Fruit fly (Drosophila melanogaster) whole organism, embryonic: ENCODE results near the gene par-6.

Experiments used
- Atf6 ChIP-seq: fragments of 200-800 bp; sonication (Bioruptor generic); IDR thresholded peaks from 2 replicates; pipeline ENCODE4 v1.3.6; 2022; ENCODE audit warnings: missing biosample characterization, missing genetic modification characterization
- Bteb2 ChIP-seq: fragments of 200-800 bp; sonication (Bioruptor generic); optimal IDR thresholded peaks from 2 replicates; lab custom pipeline; 2016; ENCODE audit warnings: missing biosample characterization, missing genetic modification characterization
- CG10431 ChIP-seq: fragments of 200-800 bp; sonication (Bioruptor generic); optimal IDR thresholded peaks from 3 replicates; lab custom pipeline; 2018; ENCODE audit warnings: missing biosample characterization, mild to moderate bottlenecking, missing genetic modification characterization
- CG10654 ChIP-seq: fragments of 200-800 bp; sonication (Bioruptor generic); optimal IDR thresholded peaks from 2 replicates; lab custom pipeline; 2016; ENCODE audit warnings: missing biosample characterization, missing genetic modification characterization
- CG11504 ChIP-seq: fragments of 200-800 bp; sonication (Bioruptor generic); optimal IDR thresholded peaks from 3 replicates; lab custom pipeline; 2019; ENCODE audit warnings: missing biosample characterization, mild to moderate bottlenecking, missing genetic modification characterization, moderate library complexity
- CG12071 ChIP-seq: fragments of 200-800 bp; sonication (Bioruptor generic); optimal IDR thresholded peaks from 3 replicates; lab custom pipeline; 2018; ENCODE audit warnings: missing biosample characterization, mild to moderate bottlenecking, missing genetic modification characterization
- CG12391 ChIP-seq: fragments of 200-800 bp; sonication (Bioruptor generic); optimal IDR thresholded peaks from 3 replicates; lab custom pipeline; 2018; ENCODE audit warnings: missing biosample characterization, mild to moderate bottlenecking, missing genetic modification characterization, moderate library complexity
- CG13123 ChIP-seq: fragments of 200-800 bp; sonication (Bioruptor generic); optimal IDR thresholded peaks from 2 replicates; lab custom pipeline; 2016; ENCODE audit warnings: missing biosample characterization, missing genetic modification characterization
- CG15269 ChIP-seq: fragments of 200-800 bp; sonication (Bioruptor generic); optimal IDR thresholded peaks from 2 replicates; lab custom pipeline; 2018; ENCODE audit warnings: missing biosample characterization, mild to moderate bottlenecking, missing genetic modification characterization, moderate library complexity
- CG1602 ChIP-seq: fragments of 200-800 bp; sonication (Bioruptor generic); optimal IDR thresholded peaks from 3 replicates; lab custom pipeline; 2016; ENCODE audit warnings: missing biosample characterization, missing genetic modification characterization
- CG16863 ChIP-seq: fragments of 200-800 bp; sonication (Bioruptor generic); optimal IDR thresholded peaks from 3 replicates; lab custom pipeline; 2016; ENCODE audit warnings: missing biosample characterization, missing genetic modification characterization
- CG17361 ChIP-seq: fragments of 200-800 bp; sonication (Bioruptor generic); IDR thresholded peaks from 3 replicates; pipeline ENCODE4 v1.3.6; 2022; ENCODE audit warnings: missing biosample characterization, missing genetic modification characterization
- CG1792 ChIP-seq: fragments of 200-800 bp; sonication (Bioruptor generic); optimal IDR thresholded peaks from 2 replicates; lab custom pipeline; 2016; ENCODE audit warnings: missing biosample characterization, missing genetic modification characterization
- CG18011 ChIP-seq: fragments of 200-800 bp; sonication (Bioruptor generic); optimal IDR thresholded peaks from 2 replicates; lab custom pipeline; 2017; ENCODE audit warnings: missing biosample characterization, missing genetic modification characterization, mild to moderate bottlenecking, moderate library complexity, missing genotype
- CG2712 ChIP-seq: fragments of 200-800 bp; optimal IDR thresholded peaks from 3 replicates; lab custom pipeline; 2019; ENCODE audit warnings: missing biosample characterization, mild to moderate bottlenecking, missing genetic modification characterization, moderate library complexity
- CG30020 ChIP-seq: fragments of 200-800 bp; optimal IDR thresholded peaks from 2 replicates; lab custom pipeline; 2019; ENCODE audit warnings: missing biosample characterization, mild to moderate bottlenecking, missing genetic modification characterization, moderate library complexity
- CG34376 ChIP-seq: fragments of 200-800 bp; sonication (Bioruptor generic); optimal IDR thresholded peaks from 2 replicates; lab custom pipeline; 2018; ENCODE audit warnings: missing biosample characterization, mild to moderate bottlenecking, missing genetic modification characterization
- CG3838 ChIP-seq: fragments of 200-800 bp; sonication (Bioruptor generic); optimal IDR thresholded peaks from 3 replicates; lab custom pipeline; 2016; ENCODE audit warnings: missing biosample characterization, missing genetic modification characterization
- CG4707 ChIP-seq: fragments of 200-800 bp; sonication (Bioruptor generic); optimal IDR thresholded peaks from 2 replicates; lab custom pipeline; 2018; ENCODE audit warnings: missing biosample characterization, mild to moderate bottlenecking, missing genetic modification characterization, moderate library complexity
- CG4854 ChIP-seq: fragments of 200-800 bp; sonication (Bioruptor generic); optimal IDR thresholded peaks from 2 replicates; lab custom pipeline; 2016; ENCODE audit warnings: missing biosample characterization, missing genetic modification characterization, inconsistent platforms
- CG5180 ChIP-seq: fragments of 200-800 bp; sonication (Bioruptor generic); optimal IDR thresholded peaks from 3 replicates; lab custom pipeline; 2017; ENCODE audit warnings: missing biosample characterization, missing genetic modification characterization, mild to moderate bottlenecking, moderate library complexity, missing genetic modification reagents
- CG8388 ChIP-seq: fragments of 200-800 bp; sonication (Bioruptor generic); optimal IDR thresholded peaks from 2 replicates; lab custom pipeline; 2019; ENCODE audit warnings: missing biosample characterization, mild to moderate bottlenecking, missing genetic modification characterization, moderate library complexity
- Chrac-16 ChIP-seq: fragments of 200-800 bp; sonication (Bioruptor generic); optimal IDR thresholded peaks from 3 replicates; lab custom pipeline; 2016; ENCODE audit warnings: missing biosample characterization, missing genetic modification characterization
- HLH3B ChIP-seq: fragments of 200-800 bp; sonication (Bioruptor generic); IDR thresholded peaks from 2 replicates; pipeline ENCODE4 v1.3.6; 2022; ENCODE audit warnings: missing biosample characterization, missing genetic modification characterization
- Hr51 ChIP-seq, 2 experiments: fragments of 200-800 bp; sonication (Bioruptor generic); optimal IDR thresholded peaks; 2 replicates in 1 of 2; 3 replicates in 1 of 2; lab custom pipeline; 2016 to 2018; ENCODE audit warnings: missing biosample characterization in 2 of 2, missing genetic modification characterization in 2 of 2, mild to moderate bottlenecking in 1 of 2, moderate library complexity in 1 of 2
- Hr78 ChIP-seq, 2 experiments: fragments of 200-800 bp in 1 of 2; fragments of >200 bp in 1 of 2; sonication (Bioruptor generic) in 1 of 2; optimal IDR thresholded peaks; 2 replicates each; lab custom pipeline; 2017 to 2019; ENCODE audit warnings: missing biosample characterization in 2 of 2, missing genetic modification characterization in 2 of 2, mild to moderate bottlenecking in 1 of 2, moderate library complexity in 1 of 2
- Lpt ChIP-seq: fragments of >200 bp; optimal IDR thresholded peaks from 2 replicates; lab custom pipeline; 2018; ENCODE audit warnings: missing biosample characterization, missing genetic modification characterization
- Mad ChIP-seq: fragments of 200-800 bp; sonication (Bioruptor generic); optimal IDR thresholded peaks from 2 replicates; lab custom pipeline; 2016; ENCODE audit warnings: missing biosample characterization, missing genetic modification characterization
- Neu2 ChIP-seq: fragments of 200-800 bp; sonication (Bioruptor generic); optimal IDR thresholded peaks from 3 replicates; lab custom pipeline; 2016; ENCODE audit warnings: missing biosample characterization, missing genetic modification characterization, borderline replicate concordance
- Nf-YB ChIP-seq: fragments of 200-800 bp; sonication (Bioruptor generic); optimal IDR thresholded peaks from 3 replicates; lab custom pipeline; 2019; ENCODE audit warnings: missing biosample characterization, mild to moderate bottlenecking, missing genetic modification characterization, moderate library complexity
- Opbp ChIP-seq: fragments of 200-800 bp; sonication (Bioruptor generic); IDR thresholded peaks from 3 replicates; pipeline ENCODE4 v1.3.6; 2022; ENCODE audit warnings: missing biosample characterization, missing genetic modification characterization; ENCODE audit not compliant: partially characterized antibody
- Poxn ChIP-seq: fragments of 200-800 bp; sonication (Bioruptor generic); IDR thresholded peaks from 2 replicates; pipeline ENCODE4 v1.3.6; 2022; ENCODE audit warnings: missing biosample characterization, missing genetic modification characterization
- Rx ChIP-seq: fragments of 200-800 bp; sonication (Bioruptor generic); IDR thresholded peaks from 2 replicates; pipeline ENCODE4 v1.3.6; 2022; ENCODE audit warnings: missing biosample characterization, missing genetic modification characterization
- Xrp1 ChIP-seq: fragments of 200-800 bp; sonication (Bioruptor generic); IDR thresholded peaks from 2 replicates; pipeline ENCODE4 v1.3.6; 2022; ENCODE audit warnings: missing biosample characterization, missing genetic modification characterization
- danr ChIP-seq: fragments of 200-800 bp; sonication (Bioruptor generic); IDR thresholded peaks from 2 replicates; pipeline ENCODE4 v1.3.6; 2022; ENCODE audit warnings: missing biosample characterization, missing genetic modification characterization
- dimm ChIP-seq: fragments of 200-800 bp; sonication (Bioruptor generic); IDR thresholded peaks from 2 replicates; pipeline ENCODE4 v1.3.6; 2022; ENCODE audit warnings: missing biosample characterization, missing genetic modification characterization
- dpn ChIP-seq, 2 experiments: fragments of 200-800 bp; sonication (Bioruptor generic); optimal IDR thresholded peaks; 3 replicates each; lab custom pipeline; 2016; ENCODE audit warnings: missing biosample characterization in 2 of 2, missing genetic modification characterization in 2 of 2
- fd3F ChIP-seq: fragments of 200-800 bp; sonication (Bioruptor generic); optimal IDR thresholded peaks from 2 replicates; lab custom pipeline; 2018; ENCODE audit warnings: missing biosample characterization, mild to moderate bottlenecking, missing genetic modification characterization, moderate library complexity
- gcm2 ChIP-seq: fragments of 200-800 bp; sonication (Bioruptor generic); optimal IDR thresholded peaks from 2 replicates; lab custom pipeline; 2016; ENCODE audit warnings: missing biosample characterization, missing genetic modification characterization
- jigr1 ChIP-seq: fragments of 200-800 bp; sonication (Bioruptor generic); IDR thresholded peaks from 3 replicates; pipeline ENCODE4 v1.3.6; 2022; ENCODE audit warnings: missing biosample characterization, missing genetic modification characterization
- nerfin-1 ChIP-seq: fragments of 200-800 bp; sonication (Bioruptor generic); optimal IDR thresholded peaks from 3 replicates; lab custom pipeline; 2019; ENCODE audit warnings: missing biosample characterization, mild to moderate bottlenecking, missing genetic modification characterization, moderate library complexity
- oc ChIP-seq: fragments of 200-800 bp; sonication (Bioruptor generic); optimal IDR thresholded peaks from 2 replicates; lab custom pipeline; 2018; ENCODE audit warnings: missing biosample characterization, mild to moderate bottlenecking, missing genetic modification characterization, moderate library complexity
- pho ChIP-seq: fragments of 200-800 bp; sonication (Bioruptor generic); optimal IDR thresholded peaks from 2 replicates; lab custom pipeline; 2016; ENCODE audit warnings: missing biosample characterization, missing genetic modification characterization
- pros ChIP-seq: fragments of 200-800 bp; sonication (Bioruptor generic); optimal IDR thresholded peaks from 3 replicates; lab custom pipeline; 2019; ENCODE audit warnings: missing biosample characterization, mild to moderate bottlenecking, missing genetic modification characterization, moderate library complexity
- rib ChIP-seq: fragments of 200-800 bp; sonication (Bioruptor generic); IDR thresholded peaks from 2 replicates; pipeline ENCODE4 v1.3.6; 2022; ENCODE audit warnings: missing biosample characterization, missing genetic modification characterization
- salm ChIP-seq: fragments of 200-800 bp; sonication (Bioruptor generic); optimal IDR thresholded peaks from 2 replicates; lab custom pipeline; 2018; ENCODE audit warnings: missing biosample characterization, mild to moderate bottlenecking, missing genetic modification characterization
- stwl ChIP-seq: fragments of 200-800 bp; sonication (Bioruptor generic); optimal IDR thresholded peaks from 3 replicates; lab custom pipeline; 2018; ENCODE audit warnings: missing biosample characterization, mild to moderate bottlenecking, missing genetic modification characterization, moderate library complexity
- tap ChIP-seq: fragments of 200-800 bp; optimal IDR thresholded peaks from 3 replicates; lab custom pipeline; 2019; ENCODE audit warnings: missing biosample characterization, mild to moderate bottlenecking, missing genetic modification characterization, moderate library complexity
- trem ChIP-seq: fragments of 200-800 bp; optimal IDR thresholded peaks from 3 replicates; lab custom pipeline; 2019; ENCODE audit warnings: missing biosample characterization, mild to moderate bottlenecking, missing genetic modification characterization, moderate library complexity
- yki ChIP-seq: fragments of >200 bp; optimal IDR thresholded peaks from 3 replicates; lab custom pipeline; 2018

Gene par-6

dm6 chrX:17737812-17738473 lies 34.8 kb downstream of the par-6 start (continued):
- peak; percentile 19 for TF ChIP-seq Chrac-16 (GFP tag; lab: Kevin White, UChicago)
- peak; percentile 31 for TF ChIP-seq tap (tag; lab: Kevin White, UChicago)
- no peak for TF ChIP-seq Hr78 (GFP tag; optimal IDR thresholded peaks at IDR 0.05; lab: Kevin White, UChicago)
- TF ChIP-seq pros, result no peak
- TF ChIP-seq Nf-YB (GFP tag; lab: Kevin White, UChicago), result no peak
- TF ChIP-seq CG17361 (GFP tag; lab: Robert Waterston, UW), result peak; percentile 61; the same call in 2 of the 3 replicates
- TF ChIP-seq CG12391 (tag; lab: Kevin White, UChicago), result peak; percentile 75
- no peak for TF ChIP-seq oc
- TF ChIP-seq CG18011, result no peak
- TF ChIP-seq danr (GFP tag; lab: Robert Waterston, UW), result no peak
- no peak for TF ChIP-seq Lpt
- no peak for TF ChIP-seq Poxn (GFP tag; lab: Robert Waterston, UW)
- peak; percentile 19 for TF ChIP-seq Mad
- TF ChIP-seq CG16863 (GFP tag; lab: Kevin White, UChicago), result peak; percentile 31
- no peak for TF ChIP-seq Bteb2 (GFP tag; lab: Kevin White, UChicago)
- peak; percentile 46 for TF ChIP-seq salm (tag; lab: Kevin White, UChicago)
- TF ChIP-seq CG1602 (GFP tag; lab: Kevin White, UChicago), result peak; percentile 23
- TF ChIP-seq CG30020 (tag; lab: Kevin White, UChicago), result peak; percentile 7
- TF ChIP-seq CG5180 (GFP tag; lab: Kevin White, UChicago), result peak; percentile 21
- TF ChIP-seq rib (GFP tag; lab: Robert Waterston, UW), result no peak
- TF ChIP-seq gcm2 (GFP tag; lab: Kevin White, UChicago), result no peak
- no peak for TF ChIP-seq Neu2 (GFP tag; lab: Kevin White, UChicago)
- TF ChIP-seq CG4707, result no peak
- TF ChIP-seq jigr1 (GFP tag; lab: Robert Waterston, UW), result no peak
- TF ChIP-seq trem (tag; lab: Kevin White, UChicago), result peak; percentile 52
- no peak for TF ChIP-seq CG13123 (GFP tag; lab: Kevin White, UChicago)
- peak; percentile 75 for TF ChIP-seq Xrp1 (GFP tag; lab: Robert Waterston, UW)
- TF ChIP-seq HLH3B, result peak; percentile 48; the same call in 1 of the 2 replicates
- TF ChIP-seq CG11504 (tag; lab: Kevin White, UChicago), result peak; percentile 74
- peak; percentile 31 for TF ChIP-seq fd3F
- peak; percentile 23 for TF ChIP-seq CG10654 (GFP tag; lab: Kevin White, UChicago)
- TF ChIP-seq nerfin-1 (tag; lab: Kevin White, UChicago), result no peak
- peak; percentile 25 for TF ChIP-seq yki (lab: Kevin White, UChicago)
- no peak for TF ChIP-seq CG3838 (GFP tag; lab: Kevin White, UChicago)
- no peak for TF ChIP-seq dimm
- TF ChIP-seq CG10431 (GFP tag; lab: Kevin White, UChicago), result no peak
- TF ChIP-seq CG1792, result no peak
- peak; percentile 32 to 35 for TF ChIP-seq dpn (GFP tag; optimal IDR thresholded peaks at IDR 0.05; lab: Kevin White, UChicago)
- TF ChIP-seq CG8388 (GFP tag; lab: Kevin White, UChicago), result peak; percentile 60
- peak; percentile 76 for TF ChIP-seq CG2712 (tag; lab: Kevin White, UChicago)
- TF ChIP-seq CG12071 (GFP tag; lab: Kevin White, UChicago), result no peak
- peak; percentile 74 for TF ChIP-seq CG15269 (tag; lab: Kevin White, UChicago)
- TF ChIP-seq Atf6 (GFP tag; lab: Robert Waterston, UW), result peak; percentile 46
- no peak for TF ChIP-seq pho (GFP tag; lab: Kevin White, UChicago)
- TF ChIP-seq Rx (GFP tag; lab: Robert Waterston, UW), result peak; percentile 33; the same call in 1 of the 2 replicates
- no peak for TF ChIP-seq CG4854 (GFP tag; lab: Kevin White, UChicago)
- TF ChIP-seq Opbp (GFP tag; lab: Robert Waterston, UW), result peak; percentile 94
- TF ChIP-seq Hr51 (GFP tag; optimal IDR thresholded peaks at IDR 0.05; lab: Kevin White, UChicago), result peak in 1 of 2 experiments; percentile 74
- TF ChIP-seq stwl (tag; lab: Kevin White, UChicago), result peak; percentile 62
- peak; percentile 26 for TF ChIP-seq CG34376 (GFP tag; lab: Kevin White, UChicago)
